Worm (Caenorhabditis elegans) whole organism, L4/young adult: Measurements from ENCODE around the gene F44E5.5.
A peak's percentile ranks its signal among the peaks of the same experiment; 100 is the strongest.

Experiments
- W03F9.2 ChIP-seq: fragments of 150-350 bp; optimal IDR thresholded peaks from 2 replicates; lab custom pipeline; 2014; ENCODE audit warnings: missing biosample characterization, missing genetic modification characterization
- dao-5 ChIP-seq: sonication (generic microtip); optimal IDR thresholded peaks from 2 replicates; lab custom pipeline; 2016; ENCODE audit warnings: missing genotype, missing genetic modification characterization, moderate library complexity, missing compliant biosample characterization
- him-1 ChIP-seq: sonication (generic microtip); optimal IDR thresholded peaks from 2 replicates; lab custom pipeline; 2016; ENCODE audit warnings: missing genotype, missing genetic modification reagents, missing genetic modification characterization, missing compliant biosample characterization

Gene F44E5.5

ce11 chrII:11729757-11730535 lies 29.5 kb upstream of the F44E5.5 start:
- TF ChIP-seq him-1 (tag; lab: Kevin White, UChicago) (no peak), dao-5 (tag; lab: Kevin White, UChicago) (no peak), W03F9.2 (tag; lab: Kevin White, UChicago) (no peak)

ce11 chrII:11731174-11731724 lies 28.2 kb upstream of the F44E5.5 start:
- TF ChIP-seq him-1 (tag; lab: Kevin White, UChicago) (no peak), dao-5 (tag; lab: Kevin White, UChicago) (no peak), W03F9.2 (tag; lab: Kevin White, UChicago) (no peak)

- no peak for TF ChIP-seq W03F9.2 (tag; lab: Kevin White, UChicago)
Observed at ce11 chrII:11732513-11732912, 26.9 kb upstream of the F44E5.5 start, which contains the start of gene F13D12.8. Gene F13D12.8 (minus strand): TSS chrII:11732594.

- TF ChIP-seq W03F9.2 (tag; lab: Kevin White, UChicago) (no peak), him-1 (tag; lab: Kevin White, UChicago) (no peak), dao-5 (tag; lab: Kevin White, UChicago) (no peak)
Observed at ce11 chrII:11733850-11734249, 25.6 kb upstream of the F44E5.5 start.

- no peak for TF ChIP-seq dao-5 (tag; lab: Kevin White, UChicago)
- no peak for TF ChIP-seq W03F9.2 (tag; lab: Kevin White, UChicago)
- no peak for TF ChIP-seq him-1 (tag; lab: Kevin White, UChicago)
Observed at ce11 chrII:11737347-11737746, 22.1 kb upstream of the F44E5.5 start.

- no peak for TF ChIP-seq him-1 (tag; lab: Kevin White, UChicago)
- TF ChIP-seq W03F9.2 (tag; lab: Kevin White, UChicago), result no peak
- TF ChIP-seq dao-5 (tag; lab: Kevin White, UChicago), result no peak
Observed at ce11 chrII:11739199-11739598, 20.3 kb upstream of the F44E5.5 start, which contains the start of gene ctsa-1.2. Gene ctsa-1.2 (plus strand): TSS chrII:11739358.

- TF ChIP-seq W03F9.2 (tag; lab: Kevin White, UChicago) (no peak), dao-5 (tag; lab: Kevin White, UChicago) (no peak), him-1 (tag; lab: Kevin White, UChicago) (no peak)
Observed at ce11 chrII:11742320-11742719, 17.1 kb upstream of the F44E5.5 start.

ce11 chrII:11746782-11747288 lies 12.6 kb upstream of the F44E5.5 start:
- no peak for TF ChIP-seq dao-5 (tag; lab: Kevin White, UChicago)
- TF ChIP-seq him-1 (tag; lab: Kevin White, UChicago), result peak; percentile 91

- TF ChIP-seq W03F9.2 (tag; lab: Kevin White, UChicago), result no peak
- TF ChIP-seq him-1 (tag; lab: Kevin White, UChicago), result no peak
- TF ChIP-seq dao-5 (tag; lab: Kevin White, UChicago), result no peak
Observed at ce11 chrII:11747889-11748288, 11.6 kb upstream of the F44E5.5 start.

- TF ChIP-seq him-1 (tag; lab: Kevin White, UChicago) (no peak), W03F9.2 (tag; lab: Kevin White, UChicago) (no peak), dao-5 (tag; lab: Kevin White, UChicago) (no peak)
Observed at ce11 chrII:11748494-11748893, 11.0 kb upstream of the F44E5.5 start, which contains the start of the genes F44E5.17 and gpb-1. Gene F44E5.17 (minus strand): TSS chrII:11748594. Gene gpb-1 (minus strand): TSS chrII:11748611.

ce11 chrII:11749490-11750172 lies 9.8 kb upstream of the F44E5.5 start:
- TF ChIP-seq him-1 (tag; lab: Kevin White, UChicago) (peak; percentile 93), W03F9.2 (tag; lab: Kevin White, UChicago) (peak; percentile 17), dao-5 (tag; lab: Kevin White, UChicago) (peak; percentile 82)

ce11 chrII:11751615-11752174 lies 7.8 kb upstream of the F44E5.5 start:
- TF ChIP-seq W03F9.2 (tag; lab: Kevin White, UChicago) (no peak), him-1 (tag; lab: Kevin White, UChicago) (peak; percentile 76)

- no peak for TF ChIP-seq W03F9.2 (tag; lab: Kevin White, UChicago)
- no peak for TF ChIP-seq dao-5 (tag; lab: Kevin White, UChicago)
- no peak for TF ChIP-seq him-1 (tag; lab: Kevin White, UChicago)
Observed at ce11 chrII:11753186-11753585, 6.3 kb upstream of the F44E5.5 start.
